Fruit fly (Drosophila melanogaster): ENCODE measurements around the gene Amnionless.

The Amnionless gene

dm6 chr2L:286421-286820 lies 2.5 kb downstream of the Amnionless start (continued):
- TF ChIP-seq CG11456 (GFP tag; IDR thresholded peaks at IDR 0.05) (peak; percentile 88), bcd (GFP tag; optimal IDR thresholded peaks at IDR 0.05) (peak; percentile 56), CG30431 (GFP tag; optimal IDR thresholded peaks at IDR 0.05) (no peak), CG2129 (GFP tag; IDR thresholded peaks at IDR 0.05; ENCODE audit: partially characterized antibody) (no peak), sr (GFP tag; IDR thresholded peaks at IDR 0.05) (peak; percentile 30; the same call in 1 of the 3 replicates), caup (GFP tag; optimal IDR thresholded peaks at IDR 0.05; ENCODE audit: severe bottlenecking) (peak; percentile 74), run (tag; optimal IDR thresholded peaks at IDR 0.05) (peak; percentile 42), nerfin-1 (tag; optimal IDR thresholded peaks at IDR 0.05) (no peak), Aef1 (GFP tag; IDR thresholded peaks at IDR 0.05) (peak; percentile 68), btn (GFP tag; optimal IDR thresholded peaks at IDR 0.05) (peak; percentile 29), CG1792 (GFP tag; optimal IDR thresholded peaks at IDR 0.05) (no peak), CG1024 (GFP tag; IDR thresholded peaks at IDR 0.05) (no peak), HLH3B (GFP tag; IDR thresholded peaks at IDR 0.05) (peak; percentile 61), Sin3A (optimal IDR thresholded peaks at IDR 0.05) (no peak), CG10366 (GFP tag; IDR thresholded peaks at IDR 0.05) (peak; percentile 76), eve (GFP tag; optimal IDR thresholded peaks at IDR 0.05) (no peak), wek (GFP tag; optimal IDR thresholded peaks at IDR 0.05) (no peak), hth (optimal IDR thresholded peaks at IDR 0.05) (no peak), Max (GFP tag; optimal IDR thresholded peaks at IDR 0.05) (peak; percentile 41), pnt (GFP tag; optimal IDR thresholded peaks at IDR 0.05) (peak; percentile 50), CG3995 (GFP tag; optimal IDR thresholded peaks at IDR 0.05) (no peak), sob (GFP tag; IDR thresholded peaks at IDR 0.05) (peak; percentile 83), Bdp1 (GFP tag; optimal IDR thresholded peaks at IDR 0.05) (no peak), CG8281 (tag; optimal IDR thresholded peaks at IDR 0.05) (no peak), ken (GFP tag; IDR thresholded peaks at IDR 0.05) (peak; percentile 77; the same call in 2 of the 3 replicates), phol (tag; optimal IDR thresholded peaks at IDR 0.05) (peak; percentile 26), CG18764 (GFP tag; optimal IDR thresholded peaks at IDR 0.05) (peak; percentile 29), Chrac-16 (GFP tag; optimal IDR thresholded peaks at IDR 0.05) (peak; percentile 58), CG31365 (tag; optimal IDR thresholded peaks at IDR 0.05) (no peak), nerfin-2 (GFP tag; IDR thresholded peaks at IDR 0.05; ENCODE audit: partially characterized antibody) (no peak), CG4854 (GFP tag; optimal IDR thresholded peaks at IDR 0.05) (peak; percentile 6), CG9932 (GFP tag; IDR thresholded peaks at IDR 0.05) (peak; percentile 86), CG30020 (tag; optimal IDR thresholded peaks at IDR 0.05) (no peak), ttk (GFP tag; IDR thresholded peaks at IDR 0.05) (peak; percentile 49; the same call in 1 of the 2 replicates), fd96Cb (tag; optimal IDR thresholded peaks at IDR 0.05) (peak; percentile 12), Hsf (GFP tag; optimal IDR thresholded peaks at IDR 0.05) (peak; percentile 66), zfh2 (GFP tag; optimal IDR thresholded peaks at IDR 0.05) (peak; percentile 62), CG12071 (GFP tag; optimal IDR thresholded peaks at IDR 0.05) (peak; percentile 67), Elba2 (GFP tag; optimal IDR thresholded peaks at IDR 0.05) (no peak), luna (GFP tag; optimal IDR thresholded peaks at IDR 0.05) (no peak), CG8765 (GFP tag; IDR thresholded peaks at IDR 0.05) (no peak), CG10274 (GFP tag; optimal IDR thresholded peaks at IDR 0.05) (no peak), Fer1 (GFP tag; optimal IDR thresholded peaks at IDR 0.05) (peak; percentile 80), CG33213 (GFP tag; optimal IDR thresholded peaks at IDR 0.05) (peak; percentile 44), sd (tag; optimal IDR thresholded peaks at IDR 0.05) (peak; percentile 35), CG7556 (GFP tag; optimal IDR thresholded peaks at IDR 0.05) (peak; percentile 30), HLHmδ (GFP tag; optimal IDR thresholded peaks at IDR 0.05) (peak; percentile 19), CG18599 (GFP tag; optimal IDR thresholded peaks at IDR 0.05) (peak; percentile 93), CG7357 (GFP tag; IDR thresholded peaks at IDR 0.05) (peak; percentile 37; the same call in 1 of the 3 replicates), CG11696 (GFP tag; IDR thresholded peaks at IDR 0.05) (no peak), CG17612 (GFP tag; IDR thresholded peaks at IDR 0.05) (0 out of 2 replicates have a peak, but pooled peaks have one; percentile 23), CG13894 (tag; optimal IDR thresholded peaks at IDR 0.05) (peak; percentile 65)
